Worm (Caenorhabditis elegans): Measurements from ENCODE around the gene srd-48.

The srd-48 gene

DNA sequence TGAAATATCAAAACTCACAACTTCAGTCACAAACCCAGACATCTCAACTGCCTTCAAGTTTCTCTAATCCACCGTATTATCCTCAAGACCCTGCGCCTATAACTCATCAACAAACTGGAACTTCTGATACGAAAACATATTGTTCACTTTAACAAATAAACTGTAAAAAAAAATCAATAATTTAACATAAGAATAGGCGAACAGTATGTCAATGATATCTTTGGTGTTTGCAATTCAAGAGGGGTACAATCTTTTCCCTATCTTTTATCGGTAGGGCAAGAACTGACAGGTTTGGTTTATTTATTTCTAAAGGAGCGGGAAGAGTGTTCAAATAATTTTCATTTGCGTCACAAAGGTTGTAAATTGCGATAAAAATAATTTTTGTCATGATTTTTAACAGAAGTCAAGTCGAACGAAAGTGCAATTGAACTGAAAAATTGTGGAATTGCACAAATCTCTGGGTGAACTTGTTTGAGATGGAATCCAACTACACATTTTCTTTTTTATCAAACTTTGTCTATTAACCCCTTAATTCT lies 27.1 kb downstream of the srd-48 start:
- TF ChIP-seq snu-23 (GFP tag; optimal IDR thresholded peaks at IDR 0.05): peak; percentile 99
- no peak for TF ChIP-seq lin-15B (tag; optimal IDR thresholded peaks at IDR 0.05)
- TF ChIP-seq fkh-4 (tag; optimal IDR thresholded peaks at IDR 0.05; ENCODE audit: borderline replicate concordance): peak; percentile 88
- TF ChIP-seq unc-30 (tag; optimal IDR thresholded peaks at IDR 0.05): no peak
- TF ChIP-seq nhr-19 (GFP tag; conservative IDR thresholded peaks at IDR 0.05): peak; percentile 97
- peak; percentile 94 for TF ChIP-seq lir-3 (tag; optimal IDR thresholded peaks at IDR 0.05; ENCODE audit: poor library complexity)
- no peak for TF ChIP-seq sptf-1 (tag; optimal IDR thresholded peaks at IDR 0.05)
- TF ChIP-seq egl-27 (tag; optimal IDR thresholded peaks at IDR 0.05): peak; percentile 76 to 84
- TF ChIP-seq aly-2 (tag; optimal IDR thresholded peaks at IDR 0.05): peak; percentile 99
- TF ChIP-seq ceh-82 (tag; optimal IDR thresholded peaks at IDR 0.05): peak; percentile 90 to 97 (median 97)
- TF ChIP-seq sup-37 (GFP tag; optimal IDR thresholded peaks at IDR 0.05): peak; percentile 88
- peak; percentile 96 for TF ChIP-seq ztf-4 (tag; optimal IDR thresholded peaks at IDR 0.05)
- peak; percentile 98 for TF ChIP-seq skn-1 (tag; optimal IDR thresholded peaks at IDR 0.05)
- TF ChIP-seq pqm-1 (tag; optimal IDR thresholded peaks at IDR 0.05): peak; percentile 89
- TF ChIP-seq lin-13 (GFP tag; optimal IDR thresholded peaks at IDR 0.05): peak; percentile 96
- peak; percentile 58 for TF ChIP-seq ces-1 (GFP tag; optimal IDR thresholded peaks at IDR 0.05)
- TF ChIP-seq nhr-84 (tag; optimal IDR thresholded peaks at IDR 0.05): peak; percentile 97
- TF ChIP-seq lsy-2 (tag; optimal IDR thresholded peaks at IDR 0.05): peak; percentile 96
- peak; percentile 99 for TF ChIP-seq fkh-10 (GFP tag; optimal IDR thresholded peaks at IDR 0.05)
- TF ChIP-seq ama-1 (optimal IDR thresholded peaks at IDR 0.05): no peak
- TF ChIP-seq vab-15 (tag; optimal IDR thresholded peaks at IDR 0.05): peak; percentile 4
- TF ChIP-seq nhr-71 (tag; optimal IDR thresholded peaks at IDR 0.05): peak; percentile 98
- peak; percentile 59 for TF ChIP-seq hlh-4 (tag; optimal IDR thresholded peaks at IDR 0.05)
- peak; percentile 94 for TF ChIP-seq ceh-88 (GFP tag; IDR thresholded peaks at IDR 0.05)
- peak; percentile 100 for TF ChIP-seq dsc-1 (tag; optimal IDR thresholded peaks at IDR 0.05)
- peak; percentile 66 for TF ChIP-seq unc-86 (tag; optimal IDR thresholded peaks at IDR 0.05)
- TF ChIP-seq egl-13 (tag; optimal IDR thresholded peaks at IDR 0.05): peak; percentile 96
- TF ChIP-seq nhr-20 (tag; optimal IDR thresholded peaks at IDR 0.05): peak; percentile 98
- TF ChIP-seq mep-1 (tag; optimal IDR thresholded peaks at IDR 0.05): peak; percentile 100
- peak; percentile 76 for TF ChIP-seq pag-3 (tag; optimal IDR thresholded peaks at IDR 0.05; ENCODE audit: borderline replicate concordance, insufficient read depth)
- TF ChIP-seq nhr-28 (tag; optimal IDR thresholded peaks at IDR 0.05): peak; percentile 64
- peak; percentile 100 for TF ChIP-seq lin-39 (tag; optimal IDR thresholded peaks at IDR 0.05)
- no peak for TF ChIP-seq ets-5 (GFP tag; IDR thresholded peaks at IDR 0.05)
- peak in 1 of 2 experiments; percentile 86 for TF ChIP-seq mdl-1 (tag; optimal IDR thresholded peaks at IDR 0.05)
- TF ChIP-seq fkh-8 (tag; optimal IDR thresholded peaks at IDR 0.05): peak; percentile 94
- peak; percentile 94 for TF ChIP-seq zip-4 (GFP tag; optimal IDR thresholded peaks at IDR 0.05)
- peak; percentile 93 for TF ChIP-seq snpc-4 (tag; optimal IDR thresholded peaks at IDR 0.05)
- peak; percentile 99 for TF ChIP-seq C16A3.4 (tag; optimal IDR thresholded peaks at IDR 0.05)
- TF ChIP-seq nhr-11 (tag; optimal IDR thresholded peaks at IDR 0.05): peak; percentile 100
- peak; percentile 56 to 93 for TF ChIP-seq lin-35 (GFP tag; optimal IDR thresholded peaks at IDR 0.05)
- peak; percentile 77 for TF ChIP-seq ceh-63 (GFP tag; optimal IDR thresholded peaks at IDR 0.05)
- no peak for TF ChIP-seq Y116A8C.19 (tag; optimal IDR thresholded peaks at IDR 0.05; ENCODE audit: borderline replicate concordance)
- peak; percentile 99 for TF ChIP-seq irx-1 (tag; optimal IDR thresholded peaks at IDR 0.05)
- peak; percentile 82 for TF ChIP-seq isw-1 (GFP tag; IDR thresholded peaks at IDR 0.05)
- no peak for TF ChIP-seq hlh-17 (GFP tag; optimal IDR thresholded peaks at IDR 0.05; ENCODE audit: borderline replicate concordance)
- TF ChIP-seq aha-1 (tag; optimal IDR thresholded peaks at IDR 0.05): peak; percentile 92
- peak; percentile 93 for TF ChIP-seq pax-3 (tag; optimal IDR thresholded peaks at IDR 0.05)
- TF ChIP-seq nhr-76 (tag; optimal IDR thresholded peaks at IDR 0.05): peak; percentile 90
- TF ChIP-seq ceh-8 (GFP tag; optimal IDR thresholded peaks at IDR 0.05): peak; percentile 96
- TF ChIP-seq hpl-2 (GFP tag; optimal IDR thresholded peaks at IDR 0.05): peak; percentile 94
- TF ChIP-seq unc-98 (GFP tag; IDR thresholded peaks at IDR 0.05): peak; percentile 68
- peak; percentile 55 to 67 (median 65) for TF ChIP-seq dpl-1 (GFP tag; optimal IDR thresholded peaks at IDR 0.05)
